Worm (Caenorhabditis elegans): ENCODE results near the gene H25K10.1.

Gene H25K10.1

DNA sequence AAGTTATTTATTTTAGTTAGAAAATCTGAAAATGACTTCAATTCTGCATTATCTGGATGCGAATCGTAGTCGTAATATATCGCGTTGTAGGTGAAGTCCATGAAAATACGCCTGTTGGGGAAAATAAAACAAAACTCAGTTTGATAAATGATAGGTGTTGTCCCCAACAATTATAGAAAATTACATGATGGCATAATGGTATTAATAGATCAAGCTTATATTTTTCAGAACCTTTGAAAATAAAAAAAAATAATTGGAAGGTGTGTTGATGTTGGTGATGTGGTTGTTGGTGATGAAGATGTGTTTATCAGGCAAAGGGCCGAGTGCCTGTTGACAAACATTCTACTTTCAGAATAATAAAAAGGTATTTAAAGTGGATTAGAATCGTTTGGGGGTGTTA, 36.4 kb downstream of the H25K10.1 start, which contains the start of gene srw-61:
Gene srw-61 (minus strand): TSS at position 101 of the 400 bp plus-strand sequence.
- TF ChIP-seq mep-1 (tag; optimal IDR thresholded peaks at IDR 0.05) (no peak), pha-4 (tag; optimal IDR thresholded peaks at IDR 0.05) (no peak), zip-8 (tag; optimal IDR thresholded peaks at IDR 0.05) (no peak), nhr-76 (tag; optimal IDR thresholded peaks at IDR 0.05) (no peak), cnd-1 (tag; optimal IDR thresholded peaks at IDR 0.05) (no peak), nhr-28 (tag; optimal IDR thresholded peaks at IDR 0.05) (no peak), ham-2 (GFP tag; optimal IDR thresholded peaks at IDR 0.05) (no peak), bed-3 (GFP tag; optimal IDR thresholded peaks at IDR 0.05) (no peak), blmp-1 (tag; optimal IDR thresholded peaks at IDR 0.05) (no peak), ceh-39 (tag; optimal IDR thresholded peaks at IDR 0.05) (no peak), tbx-8 (GFP tag; optimal IDR thresholded peaks at IDR 0.05) (no peak), sptf-1 (tag; optimal IDR thresholded peaks at IDR 0.05) (no peak)

DNA sequence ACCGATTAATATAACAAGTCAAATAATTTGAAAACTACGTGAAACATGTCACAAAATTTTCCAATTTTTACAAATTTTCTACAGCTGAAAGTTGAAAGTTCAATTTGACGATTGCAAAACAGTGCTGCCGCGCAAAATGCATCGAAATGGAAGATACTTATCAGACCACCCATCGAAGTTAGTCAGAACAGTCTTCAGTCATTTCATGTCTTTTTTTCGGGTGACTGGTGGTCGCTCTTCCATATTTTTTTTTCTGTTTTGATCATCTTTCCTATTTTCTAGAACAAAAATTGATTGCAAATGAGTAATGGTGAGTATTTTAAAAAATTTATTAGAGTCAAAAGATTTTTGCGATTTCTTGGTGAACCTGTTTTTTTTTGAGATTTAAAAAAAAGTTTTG, 45.0 kb downstream of the H25K10.1 start, which contains the start of gene F38C2.1:
Gene F38C2.1 (plus strand): TSS at position 301 of the 400 bp plus-strand sequence.
- TF ChIP-seq zip-8 (tag; optimal IDR thresholded peaks at IDR 0.05) (no peak), nhr-2 (tag; optimal IDR thresholded peaks at IDR 0.05) (no peak), snpc-4 (tag; optimal IDR thresholded peaks at IDR 0.05) (no peak), sptf-1 (tag; optimal IDR thresholded peaks at IDR 0.05) (no peak), flh-1 (GFP tag; optimal IDR thresholded peaks at IDR 0.05) (no peak), elt-1 (tag; optimal IDR thresholded peaks at IDR 0.05; ENCODE audit: borderline replicate concordance, insufficient read depth) (no peak), tbx-8 (GFP tag; optimal IDR thresholded peaks at IDR 0.05) (no peak)

DNA sequence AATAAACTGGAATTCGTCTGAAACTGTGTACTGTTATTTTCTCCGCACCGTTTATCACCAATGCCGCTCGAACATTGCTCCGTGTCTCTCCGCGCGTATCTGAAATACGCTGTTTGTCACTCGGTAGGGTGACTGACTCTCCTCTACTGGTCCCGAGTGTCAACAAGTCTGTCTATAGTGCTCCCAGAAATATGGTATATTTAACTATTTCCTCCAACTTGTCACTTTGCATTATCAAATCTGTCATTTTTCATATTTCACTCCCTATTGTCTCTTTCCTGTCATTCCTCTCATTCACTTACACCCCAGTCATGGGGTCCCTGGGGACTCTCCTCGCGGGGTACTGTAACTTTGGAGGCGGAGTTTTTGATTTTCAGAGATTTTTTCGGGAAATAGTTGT, 52.3 kb downstream of the H25K10.1 start, which contains the start of gene hlh-17:
Gene hlh-17 (plus strand): TSS at position 301 of the 400 bp plus-strand sequence.
- TF ChIP-seq flh-1 (GFP tag; optimal IDR thresholded peaks at IDR 0.05): no peak
- no peak for TF ChIP-seq drap-1 (GFP tag; optimal IDR thresholded peaks at IDR 0.05)
- TF ChIP-seq lsy-2 (tag; optimal IDR thresholded peaks at IDR 0.05): no peak
- TF ChIP-seq mls-2 (tag; optimal IDR thresholded peaks at IDR 0.05): no peak
- TF ChIP-seq nhr-12 (tag; optimal IDR thresholded peaks at IDR 0.05): no peak
- TF ChIP-seq sptf-1 (tag; optimal IDR thresholded peaks at IDR 0.05): no peak
- TF ChIP-seq ham-2 (GFP tag; optimal IDR thresholded peaks at IDR 0.05): no peak
